Worm (Caenorhabditis elegans) whole organism, L4/young adult: Measurements from ENCODE around the gene mfsd-6.

Source experiments
- W03F9.2 ChIP-seq: fragments of 150-350 bp; optimal IDR thresholded peaks from 2 replicates; lab custom pipeline; 2014; ENCODE audit warnings: missing biosample characterization, missing genetic modification characterization
- dao-5 ChIP-seq: sonication (generic microtip); optimal IDR thresholded peaks from 2 replicates; lab custom pipeline; 2016; ENCODE audit warnings: missing genotype, missing genetic modification characterization, moderate library complexity, missing compliant biosample characterization
- him-1 ChIP-seq: sonication (generic microtip); optimal IDR thresholded peaks from 2 replicates; lab custom pipeline; 2016; ENCODE audit warnings: missing genotype, missing genetic modification reagents, missing genetic modification characterization, missing compliant biosample characterization

ce11 chrIII:7608223-7608622 lies 29.0 kb upstream of the mfsd-6 start, which contains the start of gene T04A6.3:
- TF ChIP-seq him-1 (tag; lab: Kevin White, UChicago): no peak
- TF ChIP-seq W03F9.2 (tag; lab: Kevin White, UChicago): no peak
- TF ChIP-seq dao-5 (tag; lab: Kevin White, UChicago): no peak
